Worm (Caenorhabditis elegans) whole organism, midembryonic: ENCODE data around the gene F25B3.2.

Experiments
- T22C8.4 ChIP-seq: fragments of 200-800 bp; sonication (Bioruptor generic); IDR thresholded peaks from 2 replicates; pipeline ENCODE4 v1.3.6; 2022; ENCODE audit warnings: missing genetic modification characterization, missing compliant biosample characterization
- flt-1 ChIP-seq: fragments of 200-800 bp; sonication (Bioruptor generic); IDR thresholded peaks from 2 replicates; pipeline ENCODE4 v1.3.6; 2022; ENCODE audit warnings: missing genetic modification characterization, missing compliant biosample characterization
- klf-2 ChIP-seq: fragments of 200-800 bp; sonication (Bioruptor generic); conservative IDR thresholded peaks from 2 replicates; pipeline ENCODE4 v1.3.6; 2022; ENCODE audit warnings: missing genetic modification reagents, missing genetic modification characterization, missing compliant biosample characterization
- med-1 ChIP-seq: sonication (generic microtip); optimal IDR thresholded peaks from 2 replicates; lab custom pipeline; 2017; ENCODE audit warnings: missing genetic modification characterization, mild to moderate bottlenecking, missing compliant biosample characterization, antibody characterized with exemption, missing genetic modification reagents; ENCODE audit not compliant: insufficient read depth
- ref-1 ChIP-seq: fragments of 200-800 bp; sonication (Bioruptor generic); conservative IDR thresholded peaks from 2 replicates; pipeline ENCODE4 v1.3.6; 2022; ENCODE audit warnings: missing genetic modification reagents, missing genetic modification characterization, missing compliant biosample characterization
- tab-1 ChIP-seq: fragments of 200-800 bp; sonication (Bioruptor generic); IDR thresholded peaks from 2 replicates; pipeline ENCODE4 v1.3.6; 2022; ENCODE audit warnings: missing genetic modification characterization, missing compliant biosample characterization
- ztf-23 ChIP-seq: fragments of 200-800 bp; sonication (Bioruptor generic); IDR thresholded peaks from 2 replicates; pipeline ENCODE4 v1.3.6; 2022; ENCODE audit warnings: missing genetic modification reagents, missing genetic modification characterization, missing compliant biosample characterization
- ztf-29 ChIP-seq: fragments of 200-800 bp; sonication (Bioruptor generic); IDR thresholded peaks from 2 replicates; pipeline ENCODE4 v1.3.6; 2022; ENCODE audit warnings: missing genetic modification reagents, missing genetic modification characterization, missing compliant biosample characterization

ce11 chrV:9563585-9563984 lies 13.5 kb upstream of the F25B3.2 start:
- no peak for TF ChIP-seq flt-1 (GFP tag; lab: Robert Waterston, UW)
- TF ChIP-seq med-1 (GFP tag; lab: Kevin White, UChicago): no peak
- no peak for TF ChIP-seq klf-2 (GFP tag; lab: Robert Waterston, UW)
- TF ChIP-seq tab-1 (GFP tag; lab: Robert Waterston, UW): no peak
- no peak for TF ChIP-seq ztf-29 (GFP tag; lab: Robert Waterston, UW)
- no peak for TF ChIP-seq ref-1 (GFP tag; lab: Robert Waterston, UW)
- TF ChIP-seq ztf-23 (GFP tag; lab: Robert Waterston, UW): no peak
- no peak for TF ChIP-seq T22C8.4 (GFP tag; lab: Robert Waterston, UW)
